Worm (Caenorhabditis elegans): ENCODE results near the gene srbc-2.

- TF ChIP-seq rec-8 (tag; optimal IDR thresholded peaks at IDR 0.05) (no peak), bed-2 (GFP tag; IDR thresholded peaks at IDR 0.05) (no peak), snpc-1.1 (tag; optimal IDR thresholded peaks at IDR 0.05; ENCODE audit: insufficient read depth) (no peak), nfyb-1 (GFP tag; IDR thresholded peaks at IDR 0.05) (no peak)
These were observed 18.6 kb downstream of the srbc-2 start, which contains the start of gene C04E12.5 for ce11 chrV:3358267-3358666.
